Fruit fly (Drosophila melanogaster) whole organism, prepupa: ENCODE results near the gene eIF4A.
A peak's percentile ranks its signal among the peaks of the same experiment; 100 is the strongest.

Experiments used
- Blimp-1 ChIP-seq: fragments of 200-800 bp; sonication (Bioruptor generic); optimal IDR thresholded peaks from 3 replicates; lab custom pipeline; 2017; ENCODE audit warnings: missing biosample characterization, missing genetic modification characterization, mild to moderate bottlenecking, moderate library complexity, missing genetic modification reagents
- CG10631 ChIP-seq: fragments of 200-800 bp; sonication (Bioruptor generic); optimal IDR thresholded peaks from 2 replicates; lab custom pipeline; 2016; ENCODE audit warnings: missing biosample characterization, missing genetic modification characterization
- CG10669 ChIP-seq: fragments of 200-800 bp; sonication (Bioruptor generic); optimal IDR thresholded peaks from 3 replicates; lab custom pipeline; 2018; ENCODE audit warnings: missing biosample characterization, mild to moderate bottlenecking, missing genetic modification characterization, moderate library complexity
- CG11294 ChIP-seq: fragments of 200-800 bp; sonication (Bioruptor generic); IDR thresholded peaks from 2 replicates; pipeline ENCODE4 v1.3.6; 2022; ENCODE audit warnings: missing biosample characterization, missing genetic modification characterization
- CG11762 ChIP-seq: fragments of 200-800 bp; sonication (Bioruptor generic); optimal IDR thresholded peaks from 3 replicates; lab custom pipeline; 2016; ENCODE audit warnings: missing biosample characterization, missing genetic modification characterization; ENCODE audit not compliant: insufficient read depth
- CG11902 ChIP-seq: fragments of 200-800 bp; sonication (Bioruptor generic); optimal IDR thresholded peaks from 3 replicates; lab custom pipeline; 2016; ENCODE audit warnings: missing biosample characterization, missing genetic modification characterization
- CG15336 ChIP-seq: fragments of 200-800 bp; sonication (Bioruptor generic); IDR thresholded peaks from 2 replicates; pipeline ENCODE4 v1.3.6; 2022; ENCODE audit warnings: missing biosample characterization, missing genetic modification characterization
- CG3032 ChIP-seq: fragments of 200-800 bp; optimal IDR thresholded peaks from 2 replicates; lab custom pipeline; 2019; ENCODE audit warnings: missing biosample characterization, mild to moderate bottlenecking, missing genetic modification characterization, moderate library complexity
- CG32006 ChIP-seq: fragments of 200-800 bp; sonication (Bioruptor generic); optimal IDR thresholded peaks from 3 replicates; lab custom pipeline; 2017; ENCODE audit warnings: missing biosample characterization, mild to moderate bottlenecking, missing genetic modification characterization
- CG6163 ChIP-seq: fragments of 200-800 bp; sonication (Bioruptor generic); IDR thresholded peaks from 3 replicates; pipeline ENCODE4 v1.3.6; 2022; ENCODE audit warnings: missing biosample characterization, missing genetic modification characterization
- CG6792 ChIP-seq: fragments of 200-800 bp; sonication (Bioruptor generic); optimal IDR thresholded peaks from 3 replicates; lab custom pipeline; 2016; ENCODE audit warnings: missing biosample characterization, missing genetic modification characterization
- CG7368 ChIP-seq: fragments of 200-800 bp; sonication (Bioruptor generic); optimal IDR thresholded peaks from 3 replicates; lab custom pipeline; 2016; ENCODE audit warnings: missing biosample characterization, missing genetic modification characterization
- CG8119 ChIP-seq: fragments of 200-800 bp; sonication (Bioruptor generic); IDR thresholded peaks from 3 replicates; pipeline ENCODE4 v1.3.6; 2022; ENCODE audit warnings: missing biosample characterization, missing genetic modification characterization
- CG8632 ChIP-seq: fragments of 200-800 bp; sonication (Bioruptor generic); optimal IDR thresholded peaks from 3 replicates; lab custom pipeline; 2016; ENCODE audit warnings: missing biosample characterization, missing genetic modification characterization
- Eip75B ChIP-seq: fragments of 200-800 bp; sonication (Bioruptor generic); optimal IDR thresholded peaks from 3 replicates; lab custom pipeline; 2016; ENCODE audit warnings: missing biosample characterization, missing genetic modification characterization
- Eip78C ChIP-seq: fragments of 200-800 bp; sonication (Bioruptor generic); peaks from one replicate; lab custom pipeline; 2016; ENCODE audit warnings: missing biosample characterization, missing genetic modification characterization
- Eip93F ChIP-seq: fragments of 200-800 bp; sonication (Bioruptor generic); optimal IDR thresholded peaks from 2 replicates; lab custom pipeline; 2016; ENCODE audit warnings: missing biosample characterization, mild to moderate bottlenecking, missing genetic modification characterization
- Ets96B ChIP-seq: fragments of 200-800 bp; optimal IDR thresholded peaks from 2 replicates; lab custom pipeline; 2019; ENCODE audit warnings: missing biosample characterization, mild to moderate bottlenecking, missing genetic modification characterization, moderate library complexity
- Hr39 ChIP-seq: fragments of 200-800 bp; sonication (Bioruptor generic); optimal IDR thresholded peaks from 2 replicates; lab custom pipeline; 2016; ENCODE audit warnings: missing biosample characterization, missing genetic modification characterization
- Hr4 ChIP-seq: fragments of 200-800 bp; sonication (Bioruptor generic); optimal IDR thresholded peaks from 3 replicates; lab custom pipeline; 2016; ENCODE audit warnings: missing biosample characterization, missing genetic modification characterization
- Lpt ChIP-seq: fragments of 200-800 bp; sonication (Bioruptor generic); optimal IDR thresholded peaks from 3 replicates; lab custom pipeline; 2016; ENCODE audit warnings: missing biosample characterization, missing genetic modification characterization
- Met ChIP-seq: fragments of 200-800 bp; sonication (Bioruptor generic); optimal IDR thresholded peaks from 3 replicates; lab custom pipeline; 2016; ENCODE audit warnings: missing biosample characterization, missing genetic modification characterization
- OdsH ChIP-seq: fragments of 200-800 bp; sonication (Bioruptor generic); optimal IDR thresholded peaks from 3 replicates; lab custom pipeline; 2016; ENCODE audit warnings: missing biosample characterization, missing genetic modification characterization
- Smox ChIP-seq: fragments of 200-800 bp; sonication (Bioruptor generic); optimal IDR thresholded peaks from 3 replicates; lab custom pipeline; 2016; ENCODE audit warnings: missing biosample characterization, missing genetic modification characterization
- achi ChIP-seq: fragments of 200-800 bp; sonication (Bioruptor generic); optimal IDR thresholded peaks from 3 replicates; lab custom pipeline; 2016; ENCODE audit warnings: missing biosample characterization, missing genetic modification characterization
- acj6 ChIP-seq: fragments of 200-800 bp; sonication (Bioruptor generic); optimal IDR thresholded peaks from 3 replicates; lab custom pipeline; 2016; ENCODE audit warnings: missing biosample characterization, missing genetic modification characterization
- cyc ChIP-seq: fragments of 200-800 bp; sonication (Bioruptor generic); optimal IDR thresholded peaks from 3 replicates; lab custom pipeline; 2016; ENCODE audit warnings: missing biosample characterization, missing genetic modification characterization
- dsx ChIP-seq: fragments of 200-800 bp; optimal IDR thresholded peaks from 3 replicates; lab custom pipeline; 2019; ENCODE audit warnings: missing biosample characterization, mild to moderate bottlenecking, missing genetic modification characterization, moderate library complexity; ENCODE audit not compliant: poor library complexity, severe bottlenecking
- eg ChIP-seq: fragments of 200-800 bp; sonication (Bioruptor generic); IDR thresholded peaks from 3 replicates; pipeline ENCODE4 v1.3.6; 2022; ENCODE audit warnings: missing biosample characterization, missing genetic modification characterization
- esn ChIP-seq: fragments of 200-800 bp; sonication (Bioruptor generic); optimal IDR thresholded peaks from 2 replicates; lab custom pipeline; 2016; ENCODE audit warnings: missing biosample characterization, mild to moderate bottlenecking, missing genetic modification characterization, moderate library complexity
- fd85E ChIP-seq: fragments of 200-800 bp; sonication (Bioruptor generic); optimal IDR thresholded peaks from 3 replicates; lab custom pipeline; 2016; ENCODE audit warnings: missing biosample characterization, missing genetic modification characterization
- fkh ChIP-seq: fragments of 200-800 bp; sonication (Bioruptor generic); optimal IDR thresholded peaks from 3 replicates; lab custom pipeline; 2017; ENCODE audit warnings: missing biosample characterization, mild to moderate bottlenecking, missing genetic modification characterization, moderate library complexity
- lz ChIP-seq: fragments of 200-800 bp; sonication (Bioruptor generic); optimal IDR thresholded peaks from 3 replicates; lab custom pipeline; 2016; ENCODE audit warnings: missing biosample characterization, missing genetic modification characterization
- net ChIP-seq: fragments of 200-800 bp; sonication (Bioruptor generic); optimal IDR thresholded peaks from 3 replicates; lab custom pipeline; 2016; ENCODE audit warnings: missing biosample characterization, missing genetic modification characterization
- spab ChIP-seq: fragments of 200-800 bp; sonication (Bioruptor generic); optimal IDR thresholded peaks from 2 replicates; lab custom pipeline; 2017; ENCODE audit warnings: missing biosample characterization, mild to moderate bottlenecking, missing genetic modification characterization, missing genetic modification reagents
- ss ChIP-seq, 2 experiments: fragments of 200-800 bp; sonication (Bioruptor generic); optimal IDR thresholded peaks; 2 replicates in 1 of 2; 3 replicates in 1 of 2; lab custom pipeline; 2017 to 2018; ENCODE audit warnings: mild to moderate bottlenecking in 2 of 2, missing biosample characterization in 2 of 2, missing genetic modification characterization in 2 of 2, moderate library complexity in 1 of 2
- svp ChIP-seq: fragments of 200-800 bp; sonication (Bioruptor generic); peaks from one replicate; lab custom pipeline; 2016; ENCODE audit warnings: missing biosample characterization, missing genetic modification characterization
- vri ChIP-seq: fragments of 200-800 bp; sonication (Bioruptor generic); optimal IDR thresholded peaks from 3 replicates; lab custom pipeline; 2016; ENCODE audit warnings: missing biosample characterization, mild to moderate bottlenecking, missing genetic modification characterization

The eIF4A gene

dm6 chr2L:5972588-5973236 lies 8.9 kb upstream of the eIF4A start:
- TF ChIP-seq Eip78C (peak; percentile 39), CG6163 (GFP tag; lab: Robert Waterston, UW) (no peak)
- TF ChIP-seq, all 60 proteins: peak for 1

- TF ChIP-seq fkh (peak; percentile 95), CG15336 (GFP tag; lab: Robert Waterston, UW) (no peak), CG11762 (GFP tag; lab: Kevin White, UChicago) (no peak), ss (GFP tag; optimal IDR thresholded peaks at IDR 0.05; lab: Kevin White, UChicago) (peak in 1 of 2 experiments; percentile 16), spab (peak; percentile 6), Eip78C (peak; percentile 56), Hr39 (GFP tag; lab: Kevin White, UChicago) (no peak), Smox (no peak), CG6163 (GFP tag; lab: Robert Waterston, UW) (no peak), svp (GFP tag; lab: Kevin White, UChicago) (peak; percentile 85), CG32006 (no peak), cyc (no peak)
- TF ChIP-seq, all 60 proteins: peak for 5
Observed at dm6 chr2L:5974122-5974521, 7.4 kb upstream of the eIF4A start.

dm6 chr2L:5975025-5975539 lies 6.5 kb upstream of the eIF4A start:
- no peak for TF ChIP-seq CG3032
- no peak for TF ChIP-seq CG8632 (GFP tag; lab: Kevin White, UChicago)
- TF ChIP-seq svp (GFP tag; lab: Kevin White, UChicago) = peak; percentile 72
- no peak for TF ChIP-seq CG7368
- no peak for TF ChIP-seq fd85E (GFP tag; lab: Kevin White, UChicago)
- TF ChIP-seq ss (GFP tag; optimal IDR thresholded peaks at IDR 0.05; lab: Kevin White, UChicago) = no peak
- no peak for TF ChIP-seq lz (GFP tag; lab: Kevin White, UChicago)
- TF ChIP-seq CG10669 (GFP tag; lab: Kevin White, UChicago) = no peak
- TF ChIP-seq CG15336 (GFP tag; lab: Robert Waterston, UW) = peak; percentile 13; the same call in 1 of the 2 replicates
- TF ChIP-seq spab = no peak
- TF ChIP-seq Eip75B (GFP tag; lab: Kevin White, UChicago) = no peak
- no peak for TF ChIP-seq acj6 (GFP tag; lab: Kevin White, UChicago)
- TF ChIP-seq dsx (GFP tag; lab: Kevin White, UChicago) = peak; percentile 26
- TF ChIP-seq Ets96B (tag; lab: Kevin White, UChicago) = no peak
- TF ChIP-seq Blimp-1 (GFP tag; lab: Kevin White, UChicago) = no peak
- TF ChIP-seq fkh = peak; percentile 50
- TF ChIP-seq esn = no peak
- TF ChIP-seq Met = no peak
- TF ChIP-seq CG6163 (GFP tag; lab: Robert Waterston, UW) = no peak
- TF ChIP-seq Eip93F (GFP tag; lab: Kevin White, UChicago) = no peak
- TF ChIP-seq vri (GFP tag; lab: Kevin White, UChicago) = no peak
- TF ChIP-seq CG8119 = 0 out of 3 replicates have a peak, but pooled peaks have one; percentile 18
- peak; percentile 38; the same call in 2 of the 3 replicates for TF ChIP-seq eg

- TF ChIP-seq Eip78C (no peak), Lpt (GFP tag; lab: Kevin White, UChicago) (no peak), CG11902 (GFP tag; lab: Kevin White, UChicago) (no peak), achi (GFP tag; lab: Kevin White, UChicago) (no peak), Smox (no peak), net (no peak), CG8632 (GFP tag; lab: Kevin White, UChicago) (no peak), CG11294 (GFP tag; lab: Robert Waterston, UW) (no peak), OdsH (GFP tag; lab: Kevin White, UChicago) (no peak), Ets96B (tag; lab: Kevin White, UChicago) (no peak), Hr4 (GFP tag; lab: Kevin White, UChicago) (no peak), CG10631 (no peak), CG6792 (GFP tag; lab: Kevin White, UChicago) (no peak)
Observed at dm6 chr2L:5975601-5976000, 6.0 kb upstream of the eIF4A start.
